Worm (Caenorhabditis elegans) whole organism, young adult: ENCODE measurements around the gene col-93.

Experiments
- B0019.2 ChIP-seq: fragments of 200-800 bp; sonication (Bioruptor generic); conservative IDR thresholded peaks from 2 replicates; pipeline ENCODE4 v1.3.6; 2022; ENCODE audit warnings: missing genetic modification reagents, missing genetic modification characterization, missing compliant biosample characterization
- B0336.3 ChIP-seq: fragments of 200-800 bp; sonication (Bioruptor generic); IDR thresholded peaks from 2 replicates; pipeline ENCODE4 v1.3.6; 2022; ENCODE audit warnings: missing genetic modification characterization, missing compliant biosample characterization
- D2030.7 ChIP-seq: fragments of 200-800 bp; sonication (Bioruptor generic); IDR thresholded peaks from 2 replicates; pipeline ENCODE4 v1.3.6; 2022; ENCODE audit warnings: missing genetic modification reagents, missing genetic modification characterization, missing compliant biosample characterization
- F33H1.4 ChIP-seq: fragments of 200-800 bp; sonication (Bioruptor generic); IDR thresholded peaks from 2 replicates; pipeline ENCODE4 v1.3.6; 2022; ENCODE audit warnings: missing genetic modification reagents, missing genetic modification characterization, missing compliant biosample characterization
- F49E8.2 ChIP-seq: sonication (generic microtip); optimal IDR thresholded peaks from 3 replicates; lab custom pipeline; 2017; ENCODE audit warnings: missing genetic modification characterization, mild to moderate bottlenecking, missing compliant biosample characterization, antibody characterized with exemption, moderate library complexity; ENCODE audit not compliant: insufficient read depth
- T26A5.8 ChIP-seq: sonication (generic microtip); optimal IDR thresholded peaks from 2 replicates; lab custom pipeline; 2016; ENCODE audit warnings: missing genetic modification characterization, missing compliant biosample characterization
- Y53G8AR.9 ChIP-seq: fragments of 200-800 bp; sonication (Bioruptor generic); conservative IDR thresholded peaks from 2 replicates; pipeline ENCODE4 v1.3.6; 2022; ENCODE audit warnings: missing genetic modification reagents, missing genetic modification characterization, missing compliant biosample characterization
- atf-7 ChIP-seq: sonication (generic microtip); optimal IDR thresholded peaks from 2 replicates; lab custom pipeline; 2017; ENCODE audit warnings: mild to moderate bottlenecking, missing genetic modification characterization, missing compliant biosample characterization
- athp-1 ChIP-seq: sonication (generic microtip); optimal IDR thresholded peaks from 2 replicates; lab custom pipeline; 2017; ENCODE audit warnings: mild to moderate bottlenecking, missing genetic modification characterization, missing compliant biosample characterization
- attf-3 ChIP-seq: fragments of 200-800 bp; sonication (Bioruptor generic); conservative IDR thresholded peaks from 2 replicates; pipeline ENCODE4 v1.3.6; 2022; ENCODE audit warnings: missing genetic modification reagents, missing genetic modification characterization, missing compliant biosample characterization
- attf-5 ChIP-seq: fragments of 200-800 bp; sonication (Bioruptor generic); optimal IDR thresholded peaks from 2 replicates; lab custom pipeline; 2018; ENCODE audit warnings: mild to moderate bottlenecking, missing genetic modification characterization, missing compliant biosample characterization
- attf-6 ChIP-seq: fragments of 200-800 bp; sonication (Bioruptor generic); IDR thresholded peaks from 2 replicates; pipeline ENCODE4 v1.3.6; 2022; ENCODE audit warnings: missing genetic modification reagents, missing genetic modification characterization, missing compliant biosample characterization
- ceh-100 ChIP-seq: fragments of 200-800 bp; sonication (Bioruptor generic); IDR thresholded peaks from 2 replicates; pipeline ENCODE4 v1.3.6; 2022; ENCODE audit warnings: missing genetic modification reagents, missing genetic modification characterization, missing compliant biosample characterization
- ceh-27 ChIP-seq: fragments of 200-800 bp; sonication (Bioruptor generic); optimal IDR thresholded peaks from 2 replicates; lab custom pipeline; 2018; ENCODE audit warnings: mild to moderate bottlenecking, missing genetic modification characterization, moderate library complexity, missing compliant biosample characterization
- ceh-91 ChIP-seq: fragments of 200-800 bp; sonication (Bioruptor generic); IDR thresholded peaks from 2 replicates; pipeline ENCODE4 v1.3.6; 2022; ENCODE audit warnings: missing genetic modification reagents, missing genetic modification characterization, missing compliant biosample characterization
- dpff-1 ChIP-seq: sonication (generic microtip); optimal IDR thresholded peaks from 2 replicates; lab custom pipeline; 2017; ENCODE audit warnings: mild to moderate bottlenecking, missing genetic modification characterization, missing compliant biosample characterization
- dpl-1 ChIP-seq: fragments of 150-350 bp; optimal IDR thresholded peaks from 2 replicates; lab custom pipeline; 2014; ENCODE audit warnings: missing biosample characterization, missing genetic modification reagents, missing genetic modification characterization
- efl-1 ChIP-seq: fragments of 150-350 bp; optimal IDR thresholded peaks from 2 replicates; lab custom pipeline; 2014; ENCODE audit warnings: missing biosample characterization, missing genetic modification reagents, missing genetic modification characterization
- egl-44 ChIP-seq: fragments of 200-800 bp; sonication (Bioruptor generic); IDR thresholded peaks from 2 replicates; pipeline ENCODE4 v1.3.6; 2022; ENCODE audit warnings: missing genetic modification reagents, missing genetic modification characterization, missing compliant biosample characterization
- egrh-3 ChIP-seq: fragments of 200-800 bp; sonication (Bioruptor generic); IDR thresholded peaks from 2 replicates; pipeline ENCODE4 v1.3.6; 2022; ENCODE audit warnings: missing genetic modification reagents, missing genetic modification characterization, missing compliant biosample characterization
- ekl-4 ChIP-seq: fragments of 200-800 bp; sonication (Bioruptor generic); IDR thresholded peaks from 2 replicates; pipeline ENCODE4 v1.3.6; 2022; ENCODE audit warnings: missing genetic modification reagents, missing genetic modification characterization, missing compliant biosample characterization
- gei-17 ChIP-seq: fragments of 200-800 bp; sonication (Bioruptor generic); optimal IDR thresholded peaks from 2 replicates; lab custom pipeline; 2018; ENCODE audit warnings: mild to moderate bottlenecking, missing genetic modification characterization, missing compliant biosample characterization
- him-1 ChIP-seq: sonication (generic microtip); optimal IDR thresholded peaks from 2 replicates; lab custom pipeline; 2016; ENCODE audit warnings: missing genotype, missing genetic modification reagents, missing genetic modification characterization, missing compliant biosample characterization
- hmg-1.2 ChIP-seq: fragments of 200-800 bp; sonication (Bioruptor generic); IDR thresholded peaks from 2 replicates; pipeline ENCODE4 v1.3.6; 2022; ENCODE audit warnings: missing genetic modification reagents, missing genetic modification characterization, missing compliant biosample characterization
- let-526 ChIP-seq: fragments of 200-800 bp; sonication (Bioruptor generic); IDR thresholded peaks from 2 replicates; pipeline ENCODE4 v1.3.6; 2022; ENCODE audit warnings: missing genetic modification reagents, missing genetic modification characterization, missing compliant biosample characterization
- lin-26 ChIP-seq: fragments of 200-800 bp; sonication (Bioruptor generic); IDR thresholded peaks from 2 replicates; pipeline ENCODE4 v1.3.6; 2022; ENCODE audit warnings: missing genetic modification reagents, missing genetic modification characterization, missing compliant biosample characterization
- lin-35 ChIP-seq, 3 experiments: fragments of 150-350 bp in 2 of 3; sonication (generic microtip) in 1 of 3; optimal IDR thresholded peaks; 2 replicates each; lab custom pipeline; 2014 to 2018; ENCODE audit warnings: missing biosample characterization in 3 of 3, missing genetic modification characterization in 3 of 3, missing genetic modification reagents in 3 of 3
- lin-40 ChIP-seq: sonication (generic microtip); optimal IDR thresholded peaks from 2 replicates; lab custom pipeline; 2016; ENCODE audit warnings: missing genetic modification characterization, mild to moderate bottlenecking, missing compliant biosample characterization, missing genotype, missing genetic modification reagents
- lin-54 ChIP-seq: fragments of 200-800 bp; sonication (Bioruptor generic); optimal IDR thresholded peaks from 2 replicates; lab custom pipeline; 2018; ENCODE audit warnings: mild to moderate bottlenecking, missing genetic modification characterization, missing compliant biosample characterization
- lir-1 ChIP-seq: fragments of 200-800 bp; sonication (Bioruptor generic); conservative IDR thresholded peaks from 2 replicates; pipeline ENCODE4 v1.3.6; 2022; ENCODE audit warnings: missing genetic modification reagents, missing genetic modification characterization, missing compliant biosample characterization
- lsl-1 ChIP-seq: fragments of 200-800 bp; sonication (Bioruptor generic); optimal IDR thresholded peaks from 2 replicates; lab custom pipeline; 2018; ENCODE audit warnings: mild to moderate bottlenecking, missing genetic modification characterization, moderate library complexity, missing compliant biosample characterization
- madf-3 ChIP-seq: fragments of 200-800 bp; sonication (Bioruptor generic); IDR thresholded peaks from 2 replicates; pipeline ENCODE4 v1.3.6; 2022; ENCODE audit warnings: missing genetic modification reagents, missing genetic modification characterization, missing compliant biosample characterization
- madf-6 ChIP-seq: fragments of 200-800 bp; sonication (Bioruptor generic); IDR thresholded peaks from 2 replicates; pipeline ENCODE4 v1.3.6; 2022; ENCODE audit warnings: missing genetic modification reagents, missing genetic modification characterization, missing compliant biosample characterization
- mel-28 ChIP-seq: sonication (generic microtip); optimal IDR thresholded peaks from 2 replicates; lab custom pipeline; 2016; ENCODE audit warnings: borderline replicate concordance, mild to moderate bottlenecking, missing genetic modification characterization, missing compliant biosample characterization
- nfyb-1 ChIP-seq: fragments of 200-800 bp; sonication (Bioruptor generic); IDR thresholded peaks from 2 replicates; pipeline ENCODE4 v1.3.6; 2022; ENCODE audit warnings: missing genetic modification reagents, missing genetic modification characterization, missing compliant biosample characterization
- nhr-90 ChIP-seq: sonication (generic microtip); optimal IDR thresholded peaks from 2 replicates; lab custom pipeline; 2016; ENCODE audit warnings: missing genotype, mild to moderate bottlenecking, missing genetic modification characterization, missing compliant biosample characterization
- snpc-1.1 ChIP-seq: sonication (generic microtip); optimal IDR thresholded peaks from 2 replicates; lab custom pipeline; 2017; ENCODE audit warnings: missing genetic modification characterization, mild to moderate bottlenecking, missing compliant biosample characterization, antibody characterized with exemption, moderate library complexity, missing genotype, missing genetic modification reagents; ENCODE audit not compliant: insufficient read depth
- snpc-1.3 ChIP-seq: sonication (generic microtip); optimal IDR thresholded peaks from 2 replicates; lab custom pipeline; 2017; ENCODE audit warnings: missing genetic modification characterization, mild to moderate bottlenecking, missing compliant biosample characterization, antibody characterized with exemption, moderate library complexity, missing genotype, missing genetic modification reagents; ENCODE audit not compliant: insufficient read depth
- snpc-4 ChIP-seq, 5 experiments: fragments of 150-350 bp in 1 of 5; sonication (generic microtip) in 4 of 5; optimal IDR thresholded peaks; 2 replicates each; lab custom pipeline; 2014 to 2018; ENCODE audit warnings: missing genetic modification characterization in 5 of 5, missing biosample characterization in 3 of 5, antibody characterized with exemption in 2 of 5, mild to moderate bottlenecking in 2 of 5, missing compliant biosample characterization in 2 of 5, missing genotype in 2 of 5, moderate library complexity in 2 of 5, missing genetic modification reagents in 1 of 5
- xnd-1 ChIP-seq: sonication (generic microtip); optimal IDR thresholded peaks from 2 replicates; lab custom pipeline; 2016; ENCODE audit warnings: missing genotype, missing genetic modification reagents, missing genetic modification characterization, missing compliant biosample characterization
- ztf-18 ChIP-seq: sonication (generic microtip); optimal IDR thresholded peaks from 2 replicates; lab custom pipeline; 2016; ENCODE audit warnings: missing genotype, mild to moderate bottlenecking, missing genetic modification characterization, missing compliant biosample characterization
- ztf-25 ChIP-seq: fragments of 200-800 bp; sonication (Bioruptor generic); IDR thresholded peaks from 2 replicates; pipeline ENCODE4 v1.3.6; 2022; ENCODE audit warnings: missing genetic modification reagents, missing genetic modification characterization, missing compliant biosample characterization

col-93 gene

ce11 chrIII:11008869-11009268 is 23.5 kb upstream of the col-93 start, which contains the start of gene exos-1 (continued):
- TF ChIP-seq lin-26 (GFP tag; lab: Robert Waterston, UW) = peak; percentile 56; the same call in 1 of the 2 replicates
- peak; percentile 71; the same call in 1 of the 2 replicates for TF ChIP-seq Y53G8AR.9
- 0 out of 2 replicates have a peak, but pooled peaks have one; percentile 9 for TF ChIP-seq hmg-1.2
- no peak for TF ChIP-seq attf-5 (GFP tag; lab: Kevin White, UChicago)
- TF ChIP-seq B0336.3 (GFP tag; lab: Robert Waterston, UW) = peak; percentile 81
- TF ChIP-seq ekl-4 (GFP tag; lab: Robert Waterston, UW) = peak; percentile 75
- no peak for TF ChIP-seq B0019.2

- no peak for TF ChIP-seq ztf-25 (GFP tag; lab: Robert Waterston, UW)
- peak; percentile 41 for TF ChIP-seq lin-40
- peak; percentile 42; the same call in 1 of the 2 replicates for TF ChIP-seq ceh-91 (GFP tag; lab: Robert Waterston, UW)
- TF ChIP-seq lsl-1 (GFP tag; lab: Kevin White, UChicago) = peak; percentile 80
- TF ChIP-seq mel-28 (tag; lab: Kevin White, UChicago) = no peak
- TF ChIP-seq madf-6 (GFP tag; lab: Robert Waterston, UW) = peak; percentile 83
- TF ChIP-seq snpc-4 (GFP tag; optimal IDR thresholded peaks at IDR 0.05; lab: Kevin White, UChicago) = peak; percentile 42
- peak; percentile 46 to 70 (median 62) for TF ChIP-seq snpc-4 (tag; optimal IDR thresholded peaks at IDR 0.05; lab: Kevin White, UChicago)
- 0 out of 2 replicates have a peak, but pooled peaks have one; percentile 39 for TF ChIP-seq madf-3 (GFP tag; lab: Robert Waterston, UW)
- TF ChIP-seq egrh-3 (GFP tag; lab: Robert Waterston, UW) = 0 out of 2 replicates have a peak, but pooled peaks have one; percentile 25
- peak; percentile 37 to 96 (median 70) for TF ChIP-seq lin-35 (GFP tag; optimal IDR thresholded peaks at IDR 0.05; lab: Kevin White, UChicago)
- TF ChIP-seq xnd-1 = peak; percentile 35
- peak; percentile 87 for TF ChIP-seq D2030.7 (GFP tag; lab: Robert Waterston, UW)
- TF ChIP-seq dpff-1 (tag; lab: Kevin White, UChicago) = no peak
- TF ChIP-seq nfyb-1 = 0 out of 2 replicates have a peak, but pooled peaks have one; percentile 42
- no peak for TF ChIP-seq egl-44 (GFP tag; lab: Robert Waterston, UW)
- peak; percentile 78 for TF ChIP-seq B0019.2
- TF ChIP-seq lir-1 (GFP tag; lab: Robert Waterston, UW) = 0 out of 2 replicates have a peak, but pooled peaks have one; percentile 13
- 0 out of 2 replicates have a peak, but pooled peaks have one; percentile 24 for TF ChIP-seq B0336.3 (GFP tag; lab: Robert Waterston, UW)
- TF ChIP-seq snpc-1.1 (tag; lab: Kevin White, UChicago) = peak; percentile 58
- TF ChIP-seq dpl-1 (GFP tag; lab: Kevin White, UChicago) = peak; percentile 91
- TF ChIP-seq athp-1 (tag; lab: Kevin White, UChicago) = peak; percentile 21
- TF ChIP-seq lin-54 (GFP tag; lab: Kevin White, UChicago) = peak; percentile 98
- TF ChIP-seq attf-6 = 0 out of 2 replicates have a peak, but pooled peaks have one; percentile 16
- no peak for TF ChIP-seq atf-7 (tag; lab: Kevin White, UChicago)
- TF ChIP-seq ztf-18 (tag; lab: Kevin White, UChicago) = peak; percentile 31
- peak; percentile 88 for TF ChIP-seq attf-5 (GFP tag; lab: Kevin White, UChicago)
- TF ChIP-seq let-526 (GFP tag; lab: Robert Waterston, UW) = no peak
- peak; percentile 23 for TF ChIP-seq snpc-1.3
- peak; percentile 96 for TF ChIP-seq efl-1 (GFP tag; lab: Kevin White, UChicago)
- TF ChIP-seq F33H1.4 (GFP tag; lab: Robert Waterston, UW) = peak; percentile 76
- no peak for TF ChIP-seq nhr-90 (tag; lab: Kevin White, UChicago)
- 0 out of 2 replicates have a peak, but pooled peaks have one; percentile 14 for TF ChIP-seq attf-3
- TF ChIP-seq F49E8.2 (tag; lab: Kevin White, UChicago) = peak; percentile 69
- peak; percentile 42 for TF ChIP-seq ceh-27 (GFP tag; lab: Kevin White, UChicago)
- TF ChIP-seq ekl-4 (GFP tag; lab: Robert Waterston, UW) = peak; percentile 52; the same call in 1 of the 2 replicates
- TF ChIP-seq T26A5.8 (tag; lab: Kevin White, UChicago) = no peak
- peak; percentile 69 for TF ChIP-seq him-1 (tag; lab: Kevin White, UChicago)
- no peak for TF ChIP-seq gei-17
- peak; percentile 50; the same call in 1 of the 2 replicates for TF ChIP-seq Y53G8AR.9
- TF ChIP-seq ceh-100 (GFP tag; lab: Robert Waterston, UW) = peak; percentile 82
These were observed 22.3 kb upstream of the col-93 start, which contains the start of the genes fipr-17 and Y48A6B.3 for ce11 chrIII:11007552-11008272. TSS of gene fipr-17 (minus strand) at chrIII:11007602. TSS of gene Y48A6B.3 (plus strand) at chrIII:11008222.
